Fruit fly (Drosophila melanogaster): Measurements from ENCODE around the gene Alg10.
A peak's percentile ranks its signal among the peaks of the same experiment; 100 is the strongest.

The Alg10 gene

DNA sequence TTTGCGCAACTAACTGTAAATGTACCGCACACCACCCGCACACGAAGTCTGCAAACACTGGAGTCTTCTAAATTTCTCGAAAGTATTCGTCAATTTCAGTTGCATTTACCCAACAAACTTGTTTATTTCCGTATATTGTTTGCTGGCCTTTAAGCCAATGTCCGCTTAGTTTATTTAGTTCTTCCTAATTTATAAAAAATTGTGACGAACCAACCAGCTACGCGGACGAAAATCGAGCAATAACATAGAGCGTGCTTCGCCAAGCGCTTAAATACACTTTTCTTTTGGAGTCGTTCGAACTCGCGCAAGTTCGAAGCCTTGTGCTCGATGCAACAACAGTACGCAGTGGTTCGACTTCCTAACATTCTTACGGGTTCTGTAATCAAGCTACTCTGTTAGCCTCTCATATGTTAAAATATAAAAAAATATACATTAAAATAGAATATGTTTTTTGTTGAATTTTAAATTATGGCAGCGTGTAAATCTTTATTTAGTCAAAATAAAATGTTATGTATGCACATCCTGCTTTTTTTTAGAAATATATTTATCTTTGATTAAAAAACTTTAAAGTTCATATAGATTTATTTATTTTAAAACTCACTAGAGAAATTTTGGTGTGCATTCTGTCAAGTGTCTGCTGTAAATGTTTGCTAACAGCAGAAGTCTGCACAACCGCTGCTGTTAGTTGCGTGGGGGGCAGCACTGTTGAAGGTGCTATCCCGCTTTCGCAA is 32.7 kb downstream of the Alg10 start, which contains the start of gene GlcAT-P (continued):
- TF ChIP-seq CG15514 (GFP tag; optimal IDR thresholded peaks at IDR 0.05) (peak; percentile 12), nerfin-1 (tag; optimal IDR thresholded peaks at IDR 0.05) (peak; percentile 53), CG10209 (GFP tag; optimal IDR thresholded peaks at IDR 0.05) (peak; percentile 75), fd64A (GFP tag; optimal IDR thresholded peaks at IDR 0.05) (no peak), sug (tag; optimal IDR thresholded peaks at IDR 0.05) (peak; percentile 83), sc (optimal IDR thresholded peaks at IDR 0.05) (no peak), sc (GFP tag; optimal IDR thresholded peaks at IDR 0.05) (peak; percentile 24), Nf-YB (GFP tag; optimal IDR thresholded peaks at IDR 0.05) (peak; percentile 59), CG14710 (tag; optimal IDR thresholded peaks at IDR 0.05) (peak; percentile 75), hkb (optimal IDR thresholded peaks at IDR 0.05) (no peak), hkb (GFP tag; IDR thresholded peaks at IDR 0.05) (peak; percentile 42; the same call in 1 of the 2 replicates), trh (GFP tag; optimal IDR thresholded peaks at IDR 0.05) (peak; percentile 40), rib (GFP tag; IDR thresholded peaks at IDR 0.05) (no peak), kni (GFP tag; optimal IDR thresholded peaks at IDR 0.05) (no peak), HmgD (GFP tag; optimal IDR thresholded peaks at IDR 0.05) (no peak), Kr (GFP tag; optimal IDR thresholded peaks at IDR 0.05) (no peak), Pdp1 (GFP tag; optimal IDR thresholded peaks at IDR 0.05) (no peak), CG14860 (GFP tag; IDR thresholded peaks at IDR 0.05; ENCODE audit: partially characterized antibody) (no peak), CG8359 (GFP tag; optimal IDR thresholded peaks at IDR 0.05; ENCODE audit: borderline replicate concordance) (no peak), CG10959 (GFP tag; IDR thresholded peaks at IDR 0.05) (no peak), CG10543 (GFP tag; optimal IDR thresholded peaks at IDR 0.05) (peak; percentile 55), Spps (tag; optimal IDR thresholded peaks at IDR 0.05) (no peak), Dip3 (GFP tag; optimal IDR thresholded peaks at IDR 0.05) (no peak), CG1024 (GFP tag; IDR thresholded peaks at IDR 0.05) (no peak), sob (GFP tag; IDR thresholded peaks at IDR 0.05) (peak; percentile 76), CG17385 (GFP tag; optimal IDR thresholded peaks at IDR 0.05) (peak; percentile 71), CG14965 (GFP tag; optimal IDR thresholded peaks at IDR 0.05; ENCODE audit: borderline replicate concordance) (no peak), CG7786 (GFP tag; optimal IDR thresholded peaks at IDR 0.05) (no peak), CG30020 (tag; optimal IDR thresholded peaks at IDR 0.05) (peak; percentile 39), gro (GFP tag; optimal IDR thresholded peaks at IDR 0.05) (no peak), cato (GFP tag; optimal IDR thresholded peaks at IDR 0.05; ENCODE audit: borderline replicate concordance) (no peak), CG17829 (tag; optimal IDR thresholded peaks at IDR 0.05) (peak; percentile 65), sima (GFP tag; optimal IDR thresholded peaks at IDR 0.05) (no peak), Side (GFP tag; optimal IDR thresholded peaks at IDR 0.05) (no peak), CG15696 (tag; optimal IDR thresholded peaks at IDR 0.05) (peak; percentile 59), CG10274 (GFP tag; optimal IDR thresholded peaks at IDR 0.05) (no peak), vnd (GFP tag; IDR thresholded peaks at IDR 0.05; ENCODE audit: partially characterized antibody) (no peak), CG31388 (GFP tag; optimal IDR thresholded peaks at IDR 0.05) (no peak), H15 (GFP tag; IDR thresholded peaks at IDR 0.05) (no peak), CG12071 (GFP tag; optimal IDR thresholded peaks at IDR 0.05) (no peak), her (GFP tag; optimal IDR thresholded peaks at IDR 0.05) (no peak), Gsc (GFP tag; IDR thresholded peaks at IDR 0.05) (no peak), CG18619 (GFP tag; optimal IDR thresholded peaks at IDR 0.05) (peak; percentile 32), Meics (GFP tag; optimal IDR thresholded peaks at IDR 0.05) (peak; percentile 64), pum (GFP tag; optimal IDR thresholded peaks at IDR 0.05) (no peak), CG17802 (tag; optimal IDR thresholded peaks at IDR 0.05) (no peak), gsb-n (tag; optimal IDR thresholded peaks at IDR 0.05) (peak; percentile 78), sisA (GFP tag; IDR thresholded peaks at IDR 0.05) (peak; percentile 29; the same call in 1 of the 2 replicates), lab (GFP tag; optimal IDR thresholded peaks at IDR 0.05) (peak; percentile 75)

All from whole organism, embryonic.